Worm (Caenorhabditis elegans) whole organism, L2 larva: Measurements from ENCODE around the gene F35G2.3.

ENCODE experiments used
- alr-1 ChIP-seq: fragments of 150-350 bp; optimal IDR thresholded peaks from 2 replicates; lab custom pipeline; 2014; ENCODE audit warnings: missing biosample characterization, missing genetic modification characterization
- aly-2 ChIP-seq: fragments of 150-350 bp; optimal IDR thresholded peaks from 2 replicates; lab custom pipeline; 2014; ENCODE audit warnings: missing biosample characterization, missing genetic modification characterization
- blmp-1 ChIP-seq: sonication (generic microtip); optimal IDR thresholded peaks from 2 replicates; lab custom pipeline; 2017; ENCODE audit warnings: missing genetic modification characterization, mild to moderate bottlenecking, missing compliant biosample characterization, antibody characterized with exemption, moderate library complexity; ENCODE audit not compliant: insufficient read depth
- ceh-16 ChIP-seq: fragments of 150-350 bp; optimal IDR thresholded peaks from 2 replicates; lab custom pipeline; 2014; ENCODE audit warnings: missing biosample characterization, missing genetic modification characterization
- egl-27 ChIP-seq: sonication (generic microtip); optimal IDR thresholded peaks from 3 replicates; lab custom pipeline; 2017; ENCODE audit warnings: missing biosample characterization, missing genetic modification reagents, missing genetic modification characterization
- elt-3 ChIP-seq: sonication (generic microtip); optimal IDR thresholded peaks from 2 replicates; lab custom pipeline; 2017; ENCODE audit warnings: missing biosample characterization, missing genetic modification characterization
- fos-1 ChIP-seq: fragments of 150-350 bp; optimal IDR thresholded peaks from 2 replicates; lab custom pipeline; 2014; ENCODE audit warnings: missing biosample characterization, missing genetic modification characterization
- lsy-2 ChIP-seq, 2 experiments: fragments of 150-350 bp in 1 of 2; sonication (generic microtip) in 1 of 2; optimal IDR thresholded peaks; 2 replicates each; lab custom pipeline; 2014 to 2017; ENCODE audit warnings: missing biosample characterization in 2 of 2, missing genetic modification characterization in 2 of 2
- nhr-237 ChIP-seq: fragments of 150-350 bp; optimal IDR thresholded peaks from 2 replicates; lab custom pipeline; 2014; ENCODE audit warnings: missing biosample characterization, missing genetic modification characterization
- sma-3 ChIP-seq: sonication (generic microtip); optimal IDR thresholded peaks from 2 replicates; lab custom pipeline; 2016; ENCODE audit warnings: missing genetic modification reagents, missing genetic modification characterization, missing compliant biosample characterization
- snpc-4 ChIP-seq: fragments of 150-350 bp; optimal IDR thresholded peaks from 2 replicates; lab custom pipeline; 2014; ENCODE audit warnings: missing biosample characterization, missing genetic modification characterization
- unc-62 ChIP-seq: fragments of 150-350 bp; optimal IDR thresholded peaks from 2 replicates; lab custom pipeline; 2014; ENCODE audit warnings: missing biosample characterization, missing genetic modification reagents, missing genetic modification characterization
- ztf-4 ChIP-seq: fragments of 150-350 bp; optimal IDR thresholded peaks from 2 replicates; lab custom pipeline; 2014; ENCODE audit warnings: missing biosample characterization, missing genetic modification characterization

- TF ChIP-seq snpc-4 (tag; lab: Kevin White, UChicago) (no peak), aly-2 (no peak), nhr-237 (no peak), unc-62 (GFP tag; lab: Kevin White, UChicago) (no peak), elt-3 (tag; lab: Kevin White, UChicago) (no peak), fos-1 (no peak), blmp-1 (tag; lab: Kevin White, UChicago) (no peak), ztf-4 (no peak), lsy-2 (tag; optimal IDR thresholded peaks at IDR 0.05; lab: Kevin White, UChicago) (no peak), alr-1 (tag; lab: Kevin White, UChicago) (no peak), sma-3 (GFP tag; lab: Kevin White, UChicago) (no peak), ceh-16 (tag; lab: Kevin White, UChicago) (no peak), egl-27 (tag; lab: Kevin White, UChicago) (no peak)
Observed at ce11 chrIV:12162732-12163131, 46.7 kb upstream of the F35G2.3 start.
